Worm (Caenorhabditis elegans) whole organism, L3 larva: ENCODE data around the gene lgc-9.

ENCODE experiments used
- R02D3.7 ChIP-seq: fragments of 150-350 bp; optimal IDR thresholded peaks from 2 replicates; lab custom pipeline; 2014; ENCODE audit warnings: missing biosample characterization, missing genetic modification characterization
- ZK546.5 ChIP-seq: sonication (generic microtip); optimal IDR thresholded peaks from 2 replicates; lab custom pipeline; 2017; ENCODE audit warnings: missing biosample characterization, missing genetic modification characterization
- aly-2 ChIP-seq: fragments of 150-350 bp; optimal IDR thresholded peaks from 2 replicates; lab custom pipeline; 2014; ENCODE audit warnings: missing biosample characterization, missing genetic modification characterization
- ceh-16 ChIP-seq: sonication (generic microtip); optimal IDR thresholded peaks from 2 replicates; lab custom pipeline; 2017; ENCODE audit warnings: missing biosample characterization, missing genetic modification characterization
- ceh-28 ChIP-seq: fragments of 150-350 bp; optimal IDR thresholded peaks from 2 replicates; lab custom pipeline; 2014; ENCODE audit warnings: missing biosample characterization, missing genetic modification reagents, missing genetic modification characterization
- ceh-9 ChIP-seq: sonication (generic microtip); optimal IDR thresholded peaks from 2 replicates; lab custom pipeline; 2018; ENCODE audit warnings: missing biosample characterization, missing genetic modification characterization
- daf-12 ChIP-seq: fragments of 150-350 bp; optimal IDR thresholded peaks from 2 replicates; lab custom pipeline; 2014; ENCODE audit warnings: missing biosample characterization, missing genetic modification reagents, missing genetic modification characterization
- egl-27 ChIP-seq: sonication (generic microtip); optimal IDR thresholded peaks from 4 replicates; lab custom pipeline; 2017; ENCODE audit warnings: missing biosample characterization, missing genetic modification reagents, missing genetic modification characterization
- egl-5 ChIP-seq: fragments of 150-350 bp; optimal IDR thresholded peaks from 2 replicates; lab custom pipeline; 2017; ENCODE audit warnings: missing biosample characterization, missing genetic modification reagents, missing genetic modification characterization, inconsistent platforms
- elt-1 ChIP-seq: fragments of 150-350 bp; optimal IDR thresholded peaks from 2 replicates; lab custom pipeline; 2014; ENCODE audit warnings: missing biosample characterization, missing genetic modification characterization
- elt-2 ChIP-seq: sonication (generic microtip); optimal IDR thresholded peaks from 2 replicates; lab custom pipeline; 2016; ENCODE audit warnings: missing genetic modification reagents, mild to moderate bottlenecking, missing genetic modification characterization, missing compliant biosample characterization
- elt-3 ChIP-seq, 3 experiments: fragments of 150-350 bp in 1 of 3; sonication (generic microtip) in 2 of 3; optimal IDR thresholded peaks; 2 replicates in 2 of 3; 4 replicates in 1 of 3; lab custom pipeline; 2014 to 2017; ENCODE audit warnings: missing biosample characterization in 3 of 3, missing genetic modification characterization in 3 of 3
- fkh-2 ChIP-seq: fragments of 150-350 bp; optimal IDR thresholded peaks from 2 replicates; lab custom pipeline; 2014; ENCODE audit warnings: missing biosample characterization, missing genetic modification reagents, missing genetic modification characterization
- hmg-11 ChIP-seq: sonication (generic microtip); optimal IDR thresholded peaks from 2 replicates; lab custom pipeline; 2016; ENCODE audit warnings: missing genetic modification characterization, missing compliant biosample characterization
- jun-1 ChIP-seq: fragments of 150-350 bp; optimal IDR thresholded peaks from 2 replicates; lab custom pipeline; 2014; ENCODE audit warnings: missing biosample characterization, missing genetic modification reagents, missing genetic modification characterization
- lin-15B ChIP-seq: fragments of 150-350 bp; optimal IDR thresholded peaks from 2 replicates; lab custom pipeline; 2014; ENCODE audit warnings: missing biosample characterization, missing genetic modification characterization
- lin-39 ChIP-seq: fragments of 150-350 bp; optimal IDR thresholded peaks from 2 replicates; lab custom pipeline; 2018; ENCODE audit warnings: missing biosample characterization, missing genetic modification reagents, missing genetic modification characterization
- mdl-1 ChIP-seq: fragments of 150-350 bp; optimal IDR thresholded peaks from 2 replicates; lab custom pipeline; 2014; ENCODE audit warnings: missing biosample characterization, missing genetic modification characterization
- nhr-11 ChIP-seq: fragments of 150-350 bp; optimal IDR thresholded peaks from 2 replicates; lab custom pipeline; 2014; ENCODE audit warnings: missing biosample characterization, missing genetic modification characterization
- nhr-237 ChIP-seq: fragments of 150-350 bp; optimal IDR thresholded peaks from 2 replicates; lab custom pipeline; 2014; ENCODE audit warnings: missing biosample characterization, missing genetic modification characterization
- nhr-25 ChIP-seq: sonication (generic microtip); optimal IDR thresholded peaks from 2 replicates; lab custom pipeline; 2017; ENCODE audit warnings: missing biosample characterization, missing genetic modification characterization
- nhr-67 ChIP-seq: fragments of 150-350 bp; optimal IDR thresholded peaks from 2 replicates; lab custom pipeline; 2014; ENCODE audit warnings: missing biosample characterization, missing genetic modification characterization
- nhr-76 ChIP-seq: fragments of 150-350 bp; sonication (generic microtip); optimal IDR thresholded peaks from 5 replicates; lab custom pipeline; 2014; ENCODE audit warnings: missing biosample characterization, missing genetic modification characterization
- pha-4 ChIP-seq: fragments of 150-350 bp; optimal IDR thresholded peaks from 2 replicates; lab custom pipeline; 2014; ENCODE audit warnings: missing biosample characterization, missing genetic modification reagents, missing genetic modification characterization
- pqm-1 ChIP-seq: fragments of 150-350 bp; optimal IDR thresholded peaks from 2 replicates; lab custom pipeline; 2017; ENCODE audit warnings: missing biosample characterization, missing genetic modification characterization, inconsistent platforms
- sea-2 ChIP-seq: fragments of 150-350 bp; sonication (generic microtip); optimal IDR thresholded peaks from 4 replicates; lab custom pipeline; 2014; ENCODE audit warnings: missing biosample characterization, missing genetic modification reagents, missing genetic modification characterization
- snpc-4 ChIP-seq: fragments of 150-350 bp; optimal IDR thresholded peaks from 2 replicates; lab custom pipeline; 2014; ENCODE audit warnings: missing biosample characterization, missing genetic modification characterization
- tbx-2 ChIP-seq: sonication (generic microtip); optimal IDR thresholded peaks from 2 replicates; lab custom pipeline; 2016; ENCODE audit warnings: mild to moderate bottlenecking, missing genetic modification characterization, missing compliant biosample characterization
- unc-39 ChIP-seq: sonication (generic microtip); optimal IDR thresholded peaks from 4 replicates; lab custom pipeline; 2017; ENCODE audit warnings: missing biosample characterization, missing genetic modification characterization
- unc-62 ChIP-seq: fragments of 150-350 bp; sonication (generic microtip); optimal IDR thresholded peaks from 4 replicates; lab custom pipeline; 2014; ENCODE audit warnings: missing biosample characterization, missing genetic modification reagents, missing genetic modification characterization
- zag-1 ChIP-seq: fragments of 150-350 bp; optimal IDR thresholded peaks from 2 replicates; lab custom pipeline; 2014; ENCODE audit warnings: missing biosample characterization, missing genetic modification characterization
- ztf-4 ChIP-seq: fragments of 150-350 bp; optimal IDR thresholded peaks from 2 replicates; lab custom pipeline; 2014; ENCODE audit warnings: missing biosample characterization, missing genetic modification characterization

Gene lgc-9

DNA sequence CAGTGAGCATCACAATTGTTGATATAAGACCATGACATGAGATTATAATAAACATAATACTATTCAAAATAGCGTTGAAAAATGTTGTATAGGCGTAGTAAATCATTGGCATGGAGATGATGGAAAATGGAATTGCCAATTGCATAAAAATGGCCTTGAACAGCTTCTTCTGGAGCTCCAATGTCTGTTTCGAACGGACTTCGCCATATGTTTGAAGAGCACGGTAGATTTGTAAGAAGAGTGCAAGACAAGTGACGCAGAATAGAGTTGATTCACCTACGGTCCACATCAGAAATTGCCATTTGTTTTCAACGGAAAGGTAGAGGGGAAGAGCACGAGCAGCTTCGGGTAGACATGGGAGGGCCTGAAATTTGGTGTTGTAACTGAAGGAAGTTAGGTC is 31.9 kb downstream of the lgc-9 start:
- TF ChIP-seq hmg-11: no peak
- TF ChIP-seq jun-1 (tag; lab: Kevin White, UChicago): no peak

DNA sequence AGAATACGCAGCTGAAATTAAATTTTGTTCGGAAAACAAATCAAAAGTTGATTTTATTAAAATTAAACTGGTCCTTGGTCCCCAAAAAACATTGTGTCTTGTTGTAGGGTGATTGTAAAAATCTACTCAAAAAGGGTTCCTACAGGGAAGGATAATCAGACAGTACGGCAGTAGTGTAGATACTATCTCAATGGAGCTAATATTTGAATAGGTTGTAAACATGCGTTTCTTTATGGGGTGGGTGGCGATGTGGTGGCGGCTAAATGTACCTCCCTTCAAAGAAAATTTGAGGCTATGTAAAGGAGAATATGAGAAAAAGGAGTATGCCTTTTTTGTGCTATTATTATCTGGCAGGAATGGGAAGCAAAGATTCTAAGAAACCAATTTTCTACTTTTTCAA is 37.0 kb downstream of the lgc-9 start:
- no peak for TF ChIP-seq unc-39
- no peak for TF ChIP-seq ztf-4 (tag; lab: Kevin White, UChicago)
- no peak for TF ChIP-seq elt-2 (tag; lab: Kevin White, UChicago)
- TF ChIP-seq R02D3.7 (tag; lab: Kevin White, UChicago): no peak

DNA sequence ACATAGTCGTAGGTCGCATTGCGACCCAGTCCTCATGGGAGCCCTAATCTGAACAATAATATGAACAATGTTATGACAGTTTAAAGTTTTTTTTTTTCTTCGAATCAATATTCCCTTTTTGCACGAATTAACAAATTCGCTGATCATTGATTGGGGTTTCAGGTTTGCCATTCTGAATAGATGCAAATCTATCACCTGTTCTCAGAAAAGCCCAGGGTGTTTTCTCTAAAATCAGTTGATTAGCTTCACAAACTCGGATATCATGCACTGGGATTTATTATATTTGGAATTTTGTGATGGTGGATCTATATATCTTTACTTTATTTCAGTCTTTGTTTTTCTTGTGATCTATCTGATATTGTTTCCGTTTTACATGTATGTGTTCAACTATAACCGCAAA is 37.9 kb downstream of the lgc-9 start, which contains the start of gene srz-23:
Gene srz-23, plus strand, starts transcription at position 263 of the 400 bp plus-strand sequence.
- TF ChIP-seq tbx-2 (tag; lab: Kevin White, UChicago): no peak
- TF ChIP-seq pha-4 (tag; lab: Kevin White, UChicago): no peak
- no peak for TF ChIP-seq ceh-16 (tag; lab: Kevin White, UChicago)
- TF ChIP-seq elt-1: no peak
- no peak for TF ChIP-seq ZK546.5 (tag; lab: Kevin White, UChicago)
- no peak for TF ChIP-seq R02D3.7 (tag; lab: Kevin White, UChicago)
- TF ChIP-seq ceh-28 (tag; lab: Kevin White, UChicago): no peak
- no peak for TF ChIP-seq aly-2
- TF ChIP-seq egl-27: no peak
- TF ChIP-seq unc-39: no peak
- no peak for TF ChIP-seq lin-39 (tag; lab: Kevin White, UChicago)
- no peak for TF ChIP-seq nhr-11
- no peak for TF ChIP-seq mdl-1 (tag; lab: Kevin White, UChicago)
- no peak for TF ChIP-seq nhr-76 (tag; lab: Kevin White, UChicago)
- TF ChIP-seq sea-2 (GFP tag; lab: Kevin White, UChicago): no peak
- no peak for TF ChIP-seq nhr-237
- no peak for TF ChIP-seq pqm-1 (tag; lab: Kevin White, UChicago)

DNA sequence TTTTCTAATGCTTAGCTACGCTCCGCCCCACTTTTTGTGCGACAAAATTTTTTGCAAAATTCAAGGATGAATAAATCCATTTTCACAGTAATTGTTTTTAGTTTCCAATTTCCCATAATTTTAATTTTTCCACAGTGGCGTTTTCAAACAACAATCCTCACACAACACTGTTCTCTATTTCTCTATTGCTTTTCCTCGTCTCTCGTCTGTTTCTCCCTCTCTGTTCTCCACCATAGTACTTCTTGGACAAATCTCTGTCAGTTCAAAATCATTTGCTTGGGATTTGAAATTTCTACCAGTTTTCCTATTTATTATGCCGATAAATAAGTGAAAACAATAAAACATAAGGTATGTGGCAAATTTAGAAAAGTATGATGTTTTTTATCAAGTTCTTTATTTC is 47.8 kb downstream of the lgc-9 start, which contains the start of gene F58E2.4:
Gene F58E2.4, plus strand, starts transcription at position 134 of the 400 bp plus-strand sequence.
- TF ChIP-seq egl-27: no peak
- TF ChIP-seq elt-3 (tag; optimal IDR thresholded peaks at IDR 0.05; lab: Kevin White, UChicago): no peak
- no peak for TF ChIP-seq nhr-11

DNA sequence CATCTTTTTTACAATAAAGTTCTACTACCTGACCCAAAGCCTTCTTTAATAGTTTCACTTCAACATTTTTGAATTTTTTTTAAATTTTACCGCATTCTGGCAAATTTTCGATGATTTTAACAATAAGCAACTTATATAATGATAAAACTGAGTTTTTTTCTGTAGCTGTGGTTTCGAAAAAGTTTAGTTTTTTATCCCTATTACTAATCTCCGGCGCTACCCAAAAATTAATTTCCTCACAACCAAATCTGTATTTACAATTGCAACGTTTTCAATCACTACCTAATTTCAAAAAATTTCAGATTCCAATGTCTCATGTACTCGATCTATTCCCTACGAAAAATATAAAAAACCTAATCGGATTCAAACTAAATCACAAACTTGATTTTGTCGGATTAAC is 51.6 kb downstream of the lgc-9 start, which contains the start of gene F58E2.3:
Gene F58E2.3, plus strand, starts transcription at position 301 of the 400 bp plus-strand sequence.
- TF ChIP-seq lin-39 (tag; lab: Kevin White, UChicago): no peak
- no peak for TF ChIP-seq unc-62 (GFP tag; lab: Kevin White, UChicago)
- TF ChIP-seq zag-1 (tag; lab: Kevin White, UChicago): no peak
- no peak for TF ChIP-seq daf-12 (tag; lab: Kevin White, UChicago)
- no peak for TF ChIP-seq snpc-4 (tag; lab: Kevin White, UChicago)
- TF ChIP-seq ceh-9 (tag; lab: Kevin White, UChicago): no peak
- TF ChIP-seq nhr-237: no peak
- no peak for TF ChIP-seq nhr-76 (tag; lab: Kevin White, UChicago)

DNA sequence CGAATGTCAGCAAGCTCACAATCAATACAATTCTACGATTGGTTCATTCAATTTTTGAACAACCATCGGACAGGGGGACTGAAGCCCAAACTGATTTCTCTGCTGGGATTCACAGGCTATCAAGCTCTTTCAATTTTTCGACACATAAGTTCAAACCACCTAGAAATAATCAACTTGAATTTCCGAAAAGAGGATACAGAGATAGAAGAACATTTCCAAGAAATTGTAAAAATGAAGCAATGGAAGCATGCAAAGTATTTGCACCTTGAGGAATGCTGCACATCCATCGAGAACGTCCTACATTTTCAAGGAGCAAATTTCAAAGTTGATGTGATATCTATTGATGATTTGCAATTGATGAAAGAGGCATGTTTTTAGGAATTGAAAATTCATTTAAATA is 52.3 kb downstream of the lgc-9 start:
- TF ChIP-seq daf-12 (tag; lab: Kevin White, UChicago) (no peak), zag-1 (tag; lab: Kevin White, UChicago) (no peak), egl-5 (tag; lab: Kevin White, UChicago) (no peak), hmg-11 (no peak), pha-4 (tag; lab: Kevin White, UChicago) (no peak), elt-3 (tag; optimal IDR thresholded peaks at IDR 0.05; lab: Kevin White, UChicago) (no peak), fkh-2 (tag; lab: Kevin White, UChicago) (no peak), tbx-2 (tag; lab: Kevin White, UChicago) (no peak), nhr-67 (tag; lab: Kevin White, UChicago) (no peak), mdl-1 (tag; lab: Kevin White, UChicago) (no peak), nhr-237 (no peak), elt-1 (no peak), nhr-25 (no peak), lin-15B (tag; lab: Kevin White, UChicago) (no peak), snpc-4 (tag; lab: Kevin White, UChicago) (no peak), aly-2 (no peak), ZK546.5 (tag; lab: Kevin White, UChicago) (no peak)
